Worm (Caenorhabditis elegans): ENCODE measurements around the gene Y57A10C.11.

Gene Y57A10C.11

DNA sequence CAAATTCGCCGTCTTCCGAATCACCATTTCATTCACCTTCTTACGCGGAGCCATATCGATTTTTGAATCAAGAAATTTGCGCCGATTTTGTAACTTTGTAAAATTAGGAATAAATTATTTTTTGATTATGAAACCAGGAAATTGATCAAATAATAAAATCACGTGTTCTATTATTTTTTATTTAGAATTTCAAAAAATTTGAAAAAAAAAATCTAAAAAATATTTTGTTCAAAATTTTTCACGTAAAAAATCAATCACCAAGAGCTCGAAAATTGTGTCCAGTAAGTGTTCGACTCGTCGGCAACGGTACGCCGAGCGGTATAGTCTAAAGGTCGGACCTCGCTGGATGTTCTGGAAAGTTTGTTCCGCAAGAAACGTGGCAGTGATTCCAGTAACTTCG is 21.0 kb downstream of the Y57A10C.11 start, which contains the start of gene Y57A10B.7:
Gene Y57A10B.7 (minus strand): TSS at position 101 of the 400 bp plus-strand sequence.
- TF ChIP-seq mab-9 (GFP tag; IDR thresholded peaks at IDR 0.05) (no peak), lin-14 (GFP tag; optimal IDR thresholded peaks at IDR 0.05) (no peak), efl-3 (GFP tag; optimal IDR thresholded peaks at IDR 0.05) (no peak), unc-30 (tag; optimal IDR thresholded peaks at IDR 0.05) (no peak), elt-3 (tag; optimal IDR thresholded peaks at IDR 0.05) (no peak), ztf-11 (tag; optimal IDR thresholded peaks at IDR 0.05) (no peak), zip-4 (GFP tag; optimal IDR thresholded peaks at IDR 0.05) (no peak), nhr-12 (tag; optimal IDR thresholded peaks at IDR 0.05) (no peak), isw-1 (GFP tag; IDR thresholded peaks at IDR 0.05) (no peak), lin-15B (tag; optimal IDR thresholded peaks at IDR 0.05) (no peak), ceh-82 (tag; optimal IDR thresholded peaks at IDR 0.05) (no peak), hlh-17 (GFP tag; optimal IDR thresholded peaks at IDR 0.05; ENCODE audit: borderline replicate concordance) (no peak)

DNA sequence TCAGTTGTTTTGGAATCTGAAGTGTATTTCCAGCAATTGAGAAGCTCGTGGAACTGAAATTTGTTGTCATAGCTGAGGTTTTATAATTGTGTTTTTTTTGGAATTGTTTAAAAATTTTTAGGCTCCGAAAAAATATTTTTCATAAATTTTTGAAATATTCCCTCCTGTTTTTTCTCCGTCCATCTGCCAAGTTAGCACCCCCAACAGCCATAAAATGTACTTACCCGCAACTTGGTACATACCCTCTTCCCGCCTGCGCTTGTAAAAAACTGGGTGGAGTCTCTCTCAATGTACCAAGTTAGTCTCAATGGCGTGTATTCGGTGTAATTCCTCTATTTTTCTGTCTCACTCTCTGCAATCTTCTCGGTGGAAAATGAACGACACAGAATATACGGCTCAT is 24.9 kb downstream of the Y57A10C.11 start, which contains the start of gene Y57A10B.6:
Gene Y57A10B.6 (plus strand): TSS at position 301 of the 400 bp plus-strand sequence.
- no peak for TF ChIP-seq snu-23 (GFP tag; optimal IDR thresholded peaks at IDR 0.05)
- no peak for TF ChIP-seq pax-3 (tag; optimal IDR thresholded peaks at IDR 0.05)
- no peak for TF ChIP-seq ceh-82 (tag; optimal IDR thresholded peaks at IDR 0.05)
- TF ChIP-seq lsy-2 (tag; optimal IDR thresholded peaks at IDR 0.05), result no peak
- TF ChIP-seq nhr-84 (tag; optimal IDR thresholded peaks at IDR 0.05), result no peak
- no peak for TF ChIP-seq dsc-1 (tag; optimal IDR thresholded peaks at IDR 0.05)
- TF ChIP-seq hpl-2 (GFP tag; optimal IDR thresholded peaks at IDR 0.05), result no peak
- no peak for TF ChIP-seq grh-1 (GFP tag; IDR thresholded peaks at IDR 0.05)
- no peak for TF ChIP-seq lin-13 (GFP tag; optimal IDR thresholded peaks at IDR 0.05)
- TF ChIP-seq C34B4.2 (tag; optimal IDR thresholded peaks at IDR 0.05), result no peak
- no peak for TF ChIP-seq skn-1 (tag; optimal IDR thresholded peaks at IDR 0.05)
- TF ChIP-seq tbx-2 (tag; optimal IDR thresholded peaks at IDR 0.05), result no peak
- TF ChIP-seq lin-14 (GFP tag; optimal IDR thresholded peaks at IDR 0.05), result no peak
- TF ChIP-seq blmp-1 (tag; optimal IDR thresholded peaks at IDR 0.05), result no peak
- no peak for TF ChIP-seq ztf-11 (tag; optimal IDR thresholded peaks at IDR 0.05)
- TF ChIP-seq nhr-28 (tag; optimal IDR thresholded peaks at IDR 0.05), result no peak
- no peak for TF ChIP-seq lin-35 (GFP tag; optimal IDR thresholded peaks at IDR 0.05)
- TF ChIP-seq pag-3 (tag; optimal IDR thresholded peaks at IDR 0.05; ENCODE audit: borderline replicate concordance, insufficient read depth), result no peak

DNA sequence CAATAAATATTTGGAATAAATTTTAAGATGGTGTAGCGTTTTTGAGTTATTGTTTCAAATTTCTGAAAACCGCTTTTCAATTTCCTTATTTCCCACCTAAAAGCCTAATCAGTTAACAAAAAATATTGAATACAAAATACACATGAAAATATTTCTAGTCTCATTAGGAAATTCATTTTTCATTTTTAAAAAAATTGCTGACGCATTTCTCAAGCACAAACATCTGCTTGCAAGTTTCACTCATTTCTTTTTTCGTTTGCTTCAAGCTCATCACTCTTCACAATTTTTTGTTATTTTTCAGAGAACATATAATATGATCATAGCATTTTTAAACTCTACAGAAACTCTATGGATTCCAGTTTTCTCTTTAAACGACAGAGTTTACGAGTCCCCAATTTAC is 26.7 kb downstream of the Y57A10C.11 start, which contains the start of gene sre-41:
Gene sre-41 (plus strand): TSS at position 301 of the 400 bp plus-strand sequence.
- TF ChIP-seq nhr-71 (tag; optimal IDR thresholded peaks at IDR 0.05), result no peak
- no peak for TF ChIP-seq pqm-1 (tag; optimal IDR thresholded peaks at IDR 0.05)
- TF ChIP-seq Y116A8C.19 (tag; optimal IDR thresholded peaks at IDR 0.05; ENCODE audit: borderline replicate concordance), result no peak
- no peak for TF ChIP-seq irx-1 (tag; optimal IDR thresholded peaks at IDR 0.05)
- TF ChIP-seq unc-62 (GFP tag; optimal IDR thresholded peaks at IDR 0.05), result no peak
- TF ChIP-seq swsn-7 (tag; optimal IDR thresholded peaks at IDR 0.05), result no peak
- TF ChIP-seq unc-30 (tag; optimal IDR thresholded peaks at IDR 0.05), result no peak
- TF ChIP-seq alr-1 (tag; optimal IDR thresholded peaks at IDR 0.05; ENCODE audit: borderline replicate concordance), result no peak
- no peak for TF ChIP-seq C16A3.4 (tag; optimal IDR thresholded peaks at IDR 0.05)
- no peak for TF ChIP-seq unc-98 (GFP tag; IDR thresholded peaks at IDR 0.05)
- no peak for TF ChIP-seq zip-4 (GFP tag; optimal IDR thresholded peaks at IDR 0.05)
- TF ChIP-seq lin-15B (tag; optimal IDR thresholded peaks at IDR 0.05), result no peak
- TF ChIP-seq F16B12.6 (tag; optimal IDR thresholded peaks at IDR 0.05), result no peak

DNA sequence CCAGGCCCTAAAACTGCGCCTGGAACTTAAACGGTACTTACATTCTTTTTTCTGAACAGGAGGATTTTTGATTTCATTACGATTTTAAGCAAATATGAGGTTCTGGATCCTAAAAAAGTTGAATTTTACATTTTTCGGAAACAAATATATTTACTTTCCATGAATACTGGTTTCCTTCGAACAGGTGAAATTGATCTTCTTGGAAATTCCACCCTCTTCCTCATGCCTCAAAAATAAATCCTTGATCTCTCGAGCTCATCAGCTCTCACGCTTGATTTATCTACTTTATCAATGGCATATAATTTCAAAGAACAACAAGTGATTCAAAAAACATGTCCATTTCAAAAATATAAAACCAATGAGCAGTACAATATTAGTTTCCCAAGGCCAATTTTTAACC is 27.2 kb downstream of the Y57A10C.11 start:
- TF ChIP-seq fkh-8 (tag; optimal IDR thresholded peaks at IDR 0.05) (peak; percentile 36), nhr-47 (tag; optimal IDR thresholded peaks at IDR 0.05) (peak; percentile 25), pax-3 (tag; optimal IDR thresholded peaks at IDR 0.05) (no peak), nhr-71 (tag; optimal IDR thresholded peaks at IDR 0.05) (peak; percentile 41), efl-3 (GFP tag; optimal IDR thresholded peaks at IDR 0.05) (no peak), nhr-85 (tag) (peak; percentile 10), ceh-8 (GFP tag; optimal IDR thresholded peaks at IDR 0.05) (no peak), hlh-4 (tag; optimal IDR thresholded peaks at IDR 0.05) (peak; percentile 100), sox-4 (tag; optimal IDR thresholded peaks at IDR 0.05) (peak; percentile 5)

Measured in whole organism, L1 larva.